Worm (Caenorhabditis elegans) whole organism, early embryonic: ENCODE measurements around the gene srh-284.

ENCODE experiments used
- B0310.2 ChIP-seq: sonication (generic microtip); optimal IDR thresholded peaks from 2 replicates; lab custom pipeline; 2016; ENCODE audit warnings: mild to moderate bottlenecking, missing genetic modification characterization, missing compliant biosample characterization
- F13C5.2 ChIP-seq: sonication (generic microtip); optimal IDR thresholded peaks from 2 replicates; lab custom pipeline; 2017; ENCODE audit warnings: mild to moderate bottlenecking, missing genetic modification characterization, inconsistent platforms, missing compliant biosample characterization
- aly-1 ChIP-seq: sonication (generic microtip); optimal IDR thresholded peaks from 2 replicates; lab custom pipeline; 2016; ENCODE audit warnings: missing genetic modification characterization, missing compliant biosample characterization
- ama-1 ChIP-seq: fragments of 150-350 bp; optimal IDR thresholded peaks from 2 replicates; lab custom pipeline; 2014
- ceh-13 ChIP-seq: fragments of 200-800 bp; sonication (Bioruptor generic); optimal IDR thresholded peaks from 2 replicates; lab custom pipeline; 2018; ENCODE audit warnings: mild to moderate bottlenecking, missing genetic modification characterization, missing compliant biosample characterization
- ceh-36 ChIP-seq: sonication (generic microtip); optimal IDR thresholded peaks from 2 replicates; lab custom pipeline; 2016; ENCODE audit warnings: missing genetic modification characterization, inconsistent platforms, missing compliant biosample characterization
- ets-7 ChIP-seq: sonication (generic microtip); optimal IDR thresholded peaks from 2 replicates; lab custom pipeline; 2016; ENCODE audit warnings: missing genotype, missing genetic modification characterization, missing compliant biosample characterization
- flt-1 ChIP-seq: fragments of 200-800 bp; sonication (Bioruptor generic); IDR thresholded peaks from 2 replicates; pipeline ENCODE4 v1.3.6; 2022; ENCODE audit warnings: missing genetic modification characterization, missing compliant biosample characterization
- hmbx-1 ChIP-seq: sonication (generic microtip); optimal IDR thresholded peaks from 2 replicates; lab custom pipeline; 2016; ENCODE audit warnings: mild to moderate bottlenecking, missing genetic modification characterization, missing compliant biosample characterization
- hmg-4 ChIP-seq: fragments of 200-800 bp; sonication (Bioruptor generic); optimal IDR thresholded peaks from 2 replicates; lab custom pipeline; 2018; ENCODE audit warnings: mild to moderate bottlenecking, missing genetic modification characterization, missing compliant biosample characterization
- hnd-1 ChIP-seq: sonication (generic microtip); optimal IDR thresholded peaks from 2 replicates; lab custom pipeline; 2016; ENCODE audit warnings: missing genetic modification characterization, missing compliant biosample characterization
- pes-1 ChIP-seq: fragments of 200-800 bp; sonication (Bioruptor generic); IDR thresholded peaks from 2 replicates; pipeline ENCODE4 v1.3.6; 2022; ENCODE audit warnings: missing genetic modification reagents, missing genetic modification characterization, missing compliant biosample characterization
- scrt-1 ChIP-seq: fragments of 200-800 bp; sonication (Bioruptor generic); IDR thresholded peaks from 2 replicates; pipeline ENCODE4 v1.3.6; 2022; ENCODE audit warnings: missing genetic modification characterization, missing compliant biosample characterization
- sea-1 ChIP-seq: fragments of 200-800 bp; sonication (Bioruptor generic); conservative IDR thresholded peaks from 2 replicates; pipeline ENCODE4 v1.3.6; 2022; ENCODE audit warnings: missing genetic modification characterization, missing compliant biosample characterization
- tbx-11 ChIP-seq: fragments of 200-800 bp; sonication (Bioruptor generic); IDR thresholded peaks from 2 replicates; pipeline ENCODE4 v1.3.6; 2022; ENCODE audit warnings: missing genetic modification characterization, missing compliant biosample characterization
- tbx-37 ChIP-seq: fragments of 200-800 bp; sonication (Bioruptor generic); conservative IDR thresholded peaks from 2 replicates; pipeline ENCODE4 v1.3.6; 2022; ENCODE audit warnings: missing genetic modification reagents, missing genetic modification characterization, missing compliant biosample characterization
- tra-4 ChIP-seq: sonication (generic microtip); optimal IDR thresholded peaks from 2 replicates; lab custom pipeline; 2017; ENCODE audit warnings: missing genetic modification characterization, missing compliant biosample characterization

Gene srh-284

ce11 chrV:17755592-17755991 lies 11.8 kb upstream of the srh-284 start, which contains the start of gene pgp-9:
TSS of gene pgp-9 (plus strand) at chrV:17755892.
- TF ChIP-seq tbx-11 = no peak
- TF ChIP-seq flt-1 (GFP tag; lab: Robert Waterston, UW) = no peak
- TF ChIP-seq sea-1 (GFP tag; lab: Robert Waterston, UW) = no peak
- TF ChIP-seq ceh-36 (tag; lab: Kevin White, UChicago) = no peak

DNA sequence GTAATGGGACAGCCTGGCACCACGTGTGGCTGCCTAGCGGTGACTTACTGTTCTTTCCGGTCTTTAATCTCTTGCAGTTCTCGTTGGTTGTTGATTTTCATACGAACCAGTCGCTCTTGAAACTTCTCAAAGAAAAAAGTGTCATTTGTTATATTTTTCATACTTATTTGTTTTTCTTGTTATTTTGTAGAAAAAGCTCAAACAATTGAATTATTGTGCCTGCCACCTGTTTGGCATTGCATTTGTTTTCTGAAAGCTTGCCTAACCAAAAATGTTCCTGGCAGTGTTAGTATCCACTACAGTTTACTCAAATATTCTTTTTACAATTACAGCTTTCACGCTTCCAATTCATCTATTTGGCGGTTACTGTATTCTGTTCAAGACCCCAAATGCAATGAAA lies 2.3 kb upstream of the srh-284 start, which contains the start of the genes C47A10.16 and srh-283:
TSS of gene C47A10.16 (minus strand) at position 101 of the 400 bp plus-strand sequence.
TSS of gene srh-283 (plus strand) at position 272 of the 400 bp plus-strand sequence.
- TF ChIP-seq F13C5.2 (tag; lab: Kevin White, UChicago) (no peak), pes-1 (GFP tag; lab: Robert Waterston, UW) (no peak), aly-1 (tag; lab: Kevin White, UChicago) (no peak), sea-1 (GFP tag; lab: Robert Waterston, UW) (no peak), hmbx-1 (tag; lab: Kevin White, UChicago) (no peak), hnd-1 (tag; lab: Kevin White, UChicago) (no peak), ceh-36 (tag; lab: Kevin White, UChicago) (no peak), hmg-4 (GFP tag; lab: Kevin White, UChicago) (no peak), tbx-11 (no peak), ets-7 (tag; lab: Kevin White, UChicago) (no peak), tra-4 (no peak), ceh-13 (no peak), flt-1 (GFP tag; lab: Robert Waterston, UW) (no peak), scrt-1 (GFP tag; lab: Robert Waterston, UW) (no peak), ama-1 (lab: Kevin White, UChicago) (no peak), tbx-37 (GFP tag; lab: Robert Waterston, UW) (no peak), B0310.2 (tag; lab: Kevin White, UChicago) (no peak)

ce11 chrV:17767768-17768167 lies 419 bp downstream of the srh-284 start:
- TF ChIP-seq F13C5.2 (tag; lab: Kevin White, UChicago) (no peak), ceh-13 (no peak), hmg-4 (GFP tag; lab: Kevin White, UChicago) (no peak), tbx-11 (no peak), tra-4 (no peak)

- TF ChIP-seq B0310.2 (tag; lab: Kevin White, UChicago) = no peak
- no peak for TF ChIP-seq hmg-4 (GFP tag; lab: Kevin White, UChicago)
- TF ChIP-seq hnd-1 (tag; lab: Kevin White, UChicago) = no peak
- no peak for TF ChIP-seq scrt-1 (GFP tag; lab: Robert Waterston, UW)
- no peak for TF ChIP-seq tbx-11
- no peak for TF ChIP-seq pes-1 (GFP tag; lab: Robert Waterston, UW)
- TF ChIP-seq ceh-36 (tag; lab: Kevin White, UChicago) = no peak
- TF ChIP-seq aly-1 (tag; lab: Kevin White, UChicago) = no peak
- no peak for TF ChIP-seq hmbx-1 (tag; lab: Kevin White, UChicago)
- TF ChIP-seq sea-1 (GFP tag; lab: Robert Waterston, UW) = no peak
- TF ChIP-seq tbx-37 (GFP tag; lab: Robert Waterston, UW) = no peak
- TF ChIP-seq ceh-13 = no peak
- no peak for TF ChIP-seq ama-1 (lab: Kevin White, UChicago)
- TF ChIP-seq ets-7 (tag; lab: Kevin White, UChicago) = no peak
These were observed 5.8 kb downstream of the srh-284 start, which contains the start of gene sre-21 for ce11 chrV:17773108-17773507. TSS of gene sre-21 (minus strand) at chrV:17773208.

DNA sequence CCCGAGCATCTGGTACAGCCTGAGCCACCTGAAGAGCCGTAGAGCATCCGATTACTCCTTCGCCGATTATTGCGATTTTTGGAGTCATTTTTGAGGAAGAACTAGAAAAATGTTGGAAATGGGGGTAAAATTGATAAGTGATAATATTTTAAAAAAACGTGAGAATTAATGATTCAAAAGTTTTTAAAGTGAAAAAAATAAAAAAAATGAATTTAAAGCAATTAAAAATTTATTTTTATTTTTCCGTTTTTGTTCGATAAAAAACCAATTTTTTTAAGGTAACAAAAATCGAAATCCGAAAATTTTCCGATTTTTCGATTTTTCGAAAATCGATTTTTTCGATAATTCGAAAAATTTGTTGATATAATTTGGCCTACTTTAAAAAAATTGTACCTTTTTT lies 9.8 kb downstream of the srh-284 start, which contains the start of gene ddo-1:
TSS of gene ddo-1 (minus strand) at position 101 of the 400 bp plus-strand sequence.
- TF ChIP-seq hnd-1 (tag; lab: Kevin White, UChicago) (no peak), B0310.2 (tag; lab: Kevin White, UChicago) (no peak), tbx-37 (GFP tag; lab: Robert Waterston, UW) (no peak), sea-1 (GFP tag; lab: Robert Waterston, UW) (no peak), flt-1 (GFP tag; lab: Robert Waterston, UW) (no peak), tbx-11 (no peak), ceh-13 (no peak), scrt-1 (GFP tag; lab: Robert Waterston, UW) (no peak), F13C5.2 (tag; lab: Kevin White, UChicago) (no peak), ceh-36 (tag; lab: Kevin White, UChicago) (no peak), tra-4 (no peak), aly-1 (tag; lab: Kevin White, UChicago) (no peak), hmg-4 (GFP tag; lab: Kevin White, UChicago) (no peak), ets-7 (tag; lab: Kevin White, UChicago) (no peak), hmbx-1 (tag; lab: Kevin White, UChicago) (no peak), pes-1 (GFP tag; lab: Robert Waterston, UW) (no peak), ama-1 (lab: Kevin White, UChicago) (no peak)

DNA sequence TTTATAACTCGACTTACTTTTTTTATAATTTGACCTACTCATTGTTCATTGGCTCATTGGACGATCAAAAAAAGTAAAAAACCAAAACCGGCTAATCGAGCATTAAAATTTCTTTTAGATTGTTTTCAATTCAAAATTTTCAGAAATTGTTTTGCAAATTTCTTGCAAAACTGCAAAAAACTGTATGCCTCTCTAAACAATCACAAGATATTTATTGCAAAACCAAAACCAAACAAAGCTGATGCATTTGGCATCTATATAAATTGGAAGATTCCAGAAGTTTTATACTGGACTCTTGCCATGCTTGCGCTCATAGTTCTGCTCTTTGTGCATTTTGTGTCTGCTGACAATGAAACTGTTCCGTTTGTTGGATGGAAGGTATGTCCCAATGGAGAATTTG lies 10.3 kb downstream of the srh-284 start, which contains the start of gene C47A10.12:
TSS of gene C47A10.12 (plus strand) at position 301 of the 400 bp plus-strand sequence.
- TF ChIP-seq hmbx-1 (tag; lab: Kevin White, UChicago) = no peak
- no peak for TF ChIP-seq sea-1 (GFP tag; lab: Robert Waterston, UW)
- no peak for TF ChIP-seq B0310.2 (tag; lab: Kevin White, UChicago)
- TF ChIP-seq tra-4 = no peak
- no peak for TF ChIP-seq pes-1 (GFP tag; lab: Robert Waterston, UW)
- no peak for TF ChIP-seq F13C5.2 (tag; lab: Kevin White, UChicago)
- no peak for TF ChIP-seq scrt-1 (GFP tag; lab: Robert Waterston, UW)
- TF ChIP-seq ets-7 (tag; lab: Kevin White, UChicago) = no peak
- no peak for TF ChIP-seq tbx-37 (GFP tag; lab: Robert Waterston, UW)
- no peak for TF ChIP-seq flt-1 (GFP tag; lab: Robert Waterston, UW)
- no peak for TF ChIP-seq aly-1 (tag; lab: Kevin White, UChicago)
- TF ChIP-seq ceh-36 (tag; lab: Kevin White, UChicago) = no peak
- no peak for TF ChIP-seq tbx-11

DNA sequence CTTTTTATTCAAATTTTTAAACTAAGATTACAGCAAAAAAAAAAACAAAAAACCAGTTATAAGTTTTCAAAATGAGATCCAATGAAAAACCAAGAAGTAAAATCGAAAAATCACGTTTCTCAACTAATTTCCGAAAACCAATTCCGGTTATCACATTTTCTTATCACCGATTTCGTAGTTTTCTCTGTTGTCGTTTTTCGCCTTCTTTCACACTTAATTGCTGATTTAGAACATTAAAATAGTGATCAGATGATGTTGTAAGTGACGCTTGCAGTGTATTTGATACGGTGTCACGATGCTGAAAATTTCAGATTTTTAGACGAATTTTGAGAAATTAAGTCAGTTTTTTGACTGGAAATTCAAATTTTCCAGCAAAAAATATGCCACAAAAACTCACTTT lies 12.9 kb downstream of the srh-284 start:
- no peak for TF ChIP-seq hmg-4 (GFP tag; lab: Kevin White, UChicago)
- TF ChIP-seq ceh-13 = no peak
- no peak for TF ChIP-seq ceh-36 (tag; lab: Kevin White, UChicago)
- no peak for TF ChIP-seq tbx-37 (GFP tag; lab: Robert Waterston, UW)
- TF ChIP-seq scrt-1 (GFP tag; lab: Robert Waterston, UW) = no peak
- TF ChIP-seq hnd-1 (tag; lab: Kevin White, UChicago) = no peak
- no peak for TF ChIP-seq F13C5.2 (tag; lab: Kevin White, UChicago)
